Worm (Caenorhabditis elegans) whole organism, L1 larva: ENCODE measurements around the gene R04B5.7.

Experiments used
- ceh-82 ChIP-seq, 3 experiments: fragments of 150-350 bp in 1 of 3; sonication (generic microtip) in 2 of 3; optimal IDR thresholded peaks; 2 replicates each; lab custom pipeline; 2014 to 2017; ENCODE audit warnings: missing biosample characterization in 3 of 3, missing genetic modification characterization in 3 of 3
- efl-1 ChIP-seq, 4 experiments: fragments of 150-350 bp; optimal IDR thresholded peaks in 3 of 4; peaks in 1 of 4; 1 replicate in 1 of 4; 2 replicates in 3 of 4; lab custom pipeline; 2014; ENCODE audit warnings: missing biosample characterization in 2 of 4, missing genetic modification characterization in 2 of 4, missing genetic modification reagents in 2 of 4
- grh-1 ChIP-seq: fragments of 200-800 bp; sonication (Bioruptor generic); IDR thresholded peaks from 2 replicates; pipeline ENCODE4 v1.3.6; 2022; ENCODE audit warnings: missing genetic modification reagents, missing genetic modification characterization, missing compliant biosample characterization
- isw-1 ChIP-seq: fragments of 200-800 bp; sonication (Bioruptor generic); IDR thresholded peaks from 2 replicates; pipeline ENCODE4 v1.3.6; 2022; ENCODE audit warnings: missing genetic modification characterization, missing compliant biosample characterization
- jun-1 ChIP-seq: fragments of 150-350 bp; optimal IDR thresholded peaks from 2 replicates; lab custom pipeline; 2014; ENCODE audit warnings: missing biosample characterization, missing genetic modification reagents, missing genetic modification characterization
- skn-1 ChIP-seq: fragments of 150-350 bp; optimal IDR thresholded peaks from 2 replicates; lab custom pipeline; 2014; ENCODE audit warnings: missing biosample characterization, missing genetic modification characterization
- snpc-4 ChIP-seq: fragments of 150-350 bp; optimal IDR thresholded peaks from 2 replicates; lab custom pipeline; 2014; ENCODE audit warnings: missing biosample characterization, missing genetic modification characterization
- tbx-2 ChIP-seq: sonication (generic microtip); optimal IDR thresholded peaks from 2 replicates; lab custom pipeline; 2016; ENCODE audit warnings: missing genetic modification characterization, missing compliant biosample characterization

DNA sequence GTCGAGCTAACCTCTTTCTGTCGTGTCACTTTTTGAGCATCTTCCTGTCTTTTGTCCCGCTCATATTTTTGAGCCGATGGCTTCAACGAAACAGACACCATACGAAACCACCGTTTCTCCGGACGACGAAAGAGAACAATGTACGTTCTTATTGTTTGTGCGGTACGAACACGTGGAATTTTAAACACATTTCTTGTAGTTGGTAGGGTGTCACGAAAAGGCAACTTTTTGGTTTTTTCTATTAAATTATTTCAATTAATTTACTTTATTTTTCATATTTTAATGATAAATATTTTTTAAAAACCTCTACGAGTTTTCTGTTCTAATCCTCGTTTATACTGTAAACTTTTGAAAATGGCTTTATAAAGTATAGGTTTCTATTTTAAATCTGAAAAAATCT is 791 bp upstream of the R04B5.7 start, which contains the start of gene R04B5.11:
- TF ChIP-seq skn-1 (tag; lab: Kevin White, UChicago) (no peak), isw-1 (no peak), jun-1 (tag; lab: Kevin White, UChicago) (no peak), snpc-4 (tag; lab: Kevin White, UChicago) (no peak), ceh-82 (tag; optimal IDR thresholded peaks at IDR 0.05; lab: Kevin White, UChicago) (no peak), efl-1 (optimal IDR thresholded peaks at IDR 0.05; lab: Kevin White, UChicago) (no peak), efl-1 (GFP tag; optimal IDR thresholded peaks at IDR 0.05 in 1 of 2; lab: Kevin White, UChicago) (no peak), grh-1 (GFP tag; lab: Robert Waterston, UW) (no peak), tbx-2 (tag; lab: Kevin White, UChicago) (no peak)
